Fruit fly (Drosophila melanogaster): ENCODE results near the gene CG42233.
A peak's percentile ranks its signal among the peaks of the same experiment; 100 is the strongest.

DNA sequence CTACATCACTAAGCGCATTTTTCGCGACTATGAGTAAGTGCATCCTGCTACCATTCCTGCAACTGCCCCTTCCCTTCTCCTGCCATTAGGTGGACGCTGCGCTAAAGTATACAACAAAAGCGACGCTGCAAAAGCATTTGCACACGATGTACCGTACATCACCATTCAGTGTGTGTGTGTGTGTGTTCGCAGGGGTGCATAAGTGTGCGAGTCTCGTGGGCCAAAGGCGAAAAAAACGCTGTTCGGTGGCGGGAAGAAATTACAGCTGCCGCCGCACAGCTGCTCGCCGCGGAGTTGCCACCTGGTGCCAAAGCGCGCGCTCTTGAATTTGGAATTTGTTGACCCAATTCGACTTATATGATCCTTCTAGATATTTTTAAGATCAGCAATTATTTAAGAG lies 10.6 kb downstream of the CG42233 start:
- TF ChIP-seq Snoo (tag; optimal IDR thresholded peaks at IDR 0.05) (no peak), Pif1A (GFP tag; optimal IDR thresholded peaks at IDR 0.05) (no peak), rn (GFP tag; IDR thresholded peaks at IDR 0.05) (no peak), CG12605 (GFP tag; IDR thresholded peaks at IDR 0.05) (peak; percentile 18; the same call in 1 of the 2 replicates), Ets98B (GFP tag; IDR thresholded peaks at IDR 0.05) (no peak), CG13204 (GFP tag; optimal IDR thresholded peaks at IDR 0.05) (no peak), CG8301 (tag; optimal IDR thresholded peaks at IDR 0.05) (no peak), CG15710 (tag; optimal IDR thresholded peaks at IDR 0.05) (no peak), CG17806 (tag; optimal IDR thresholded peaks at IDR 0.05) (no peak), EcR (GFP tag; optimal IDR thresholded peaks at IDR 0.05) (no peak), fd96Ca (GFP tag; IDR thresholded peaks at IDR 0.05) (no peak), CG9948 (tag; optimal IDR thresholded peaks at IDR 0.05) (no peak)
